Fruit fly (Drosophila melanogaster): Measurements from ENCODE around the gene BTBD9.
A peak's percentile ranks its signal among the peaks of the same experiment; 100 is the strongest.

Gene BTBD9

dm6 chrX:10734763-10735681 is 33.3 kb upstream of the BTBD9 start:
- TF ChIP-seq CG8478 (optimal IDR thresholded peaks at IDR 0.05) (no peak), CTCF (optimal IDR thresholded peaks at IDR 0.05) (no peak)

DNA sequence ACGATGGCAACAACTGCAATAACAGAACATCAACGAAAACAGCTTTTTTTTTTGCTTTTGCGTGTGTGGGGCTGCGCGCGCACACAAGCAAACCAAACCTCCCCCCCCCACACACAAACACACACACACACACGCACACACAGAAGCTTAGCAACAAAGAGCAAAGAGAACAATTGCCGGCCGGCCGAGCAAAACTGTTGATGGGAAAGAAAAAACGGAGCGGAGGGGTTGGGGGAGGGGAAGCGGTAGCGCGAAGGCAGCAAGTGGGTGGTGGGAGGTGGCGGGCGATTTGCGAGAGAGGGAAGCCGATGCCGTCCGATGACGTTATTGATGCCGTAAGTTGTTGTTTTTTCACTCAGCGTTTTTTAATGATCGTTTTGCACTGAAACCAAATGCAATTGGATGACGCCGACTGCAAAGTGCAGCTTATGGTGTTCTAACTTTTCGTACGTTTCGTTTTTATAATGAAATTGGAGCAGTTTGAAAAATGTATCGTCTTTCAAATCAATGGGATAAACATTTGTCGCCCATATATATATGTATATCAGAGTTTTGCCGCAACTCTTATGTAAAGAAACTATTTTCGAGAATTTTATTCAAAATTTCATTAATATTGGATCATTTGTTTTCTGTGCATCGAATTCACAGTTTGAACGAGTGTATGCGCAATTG is 32.5 kb upstream of the BTBD9 start:
- no peak for TF ChIP-seq CG8478 (optimal IDR thresholded peaks at IDR 0.05)
- no peak for TF ChIP-seq CTCF (optimal IDR thresholded peaks at IDR 0.05)

DNA sequence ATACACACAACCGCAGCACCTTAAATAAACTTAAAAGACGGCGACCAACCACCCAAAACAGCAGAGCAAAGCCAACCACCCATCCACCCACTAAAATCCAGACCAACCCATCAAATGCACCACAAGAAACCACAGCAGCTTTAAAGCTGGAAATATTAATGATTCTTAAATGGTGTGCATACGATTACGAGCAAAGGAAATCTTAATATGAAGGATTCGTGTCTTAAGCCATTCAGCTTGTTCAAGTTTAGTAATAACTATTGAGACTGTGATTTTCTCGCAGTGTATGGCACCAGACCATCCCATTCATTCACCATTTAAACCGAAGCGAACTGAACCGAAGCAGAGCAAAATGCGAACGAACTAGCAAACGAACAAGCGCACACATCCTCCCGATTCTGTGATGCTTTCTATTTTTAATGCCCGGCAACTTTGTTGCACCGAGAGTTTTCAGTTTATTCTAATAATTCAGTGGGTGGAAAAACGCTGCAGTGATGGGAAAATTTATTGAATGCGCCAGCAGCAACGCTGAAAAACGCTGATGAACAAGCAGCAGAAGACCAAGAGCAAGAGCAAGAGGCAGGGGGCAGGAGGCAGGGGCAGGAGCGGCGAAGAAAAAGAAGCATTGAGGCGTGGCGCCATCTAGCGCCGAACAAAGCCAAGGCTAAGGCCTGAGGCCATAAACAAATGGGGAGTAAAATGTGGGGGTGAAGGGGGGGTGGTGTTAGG is 30.8 kb upstream of the BTBD9 start:
- TF ChIP-seq CG8478 (optimal IDR thresholded peaks at IDR 0.05), result no peak
- peak; percentile 78 to 83 for TF ChIP-seq CTCF (optimal IDR thresholded peaks at IDR 0.05)

dm6 chrX:10738151-10738430 is 30.2 kb upstream of the BTBD9 start:
- TF ChIP-seq CG8478 (optimal IDR thresholded peaks at IDR 0.05), result no peak
- TF ChIP-seq CTCF (optimal IDR thresholded peaks at IDR 0.05), result no peak

DNA sequence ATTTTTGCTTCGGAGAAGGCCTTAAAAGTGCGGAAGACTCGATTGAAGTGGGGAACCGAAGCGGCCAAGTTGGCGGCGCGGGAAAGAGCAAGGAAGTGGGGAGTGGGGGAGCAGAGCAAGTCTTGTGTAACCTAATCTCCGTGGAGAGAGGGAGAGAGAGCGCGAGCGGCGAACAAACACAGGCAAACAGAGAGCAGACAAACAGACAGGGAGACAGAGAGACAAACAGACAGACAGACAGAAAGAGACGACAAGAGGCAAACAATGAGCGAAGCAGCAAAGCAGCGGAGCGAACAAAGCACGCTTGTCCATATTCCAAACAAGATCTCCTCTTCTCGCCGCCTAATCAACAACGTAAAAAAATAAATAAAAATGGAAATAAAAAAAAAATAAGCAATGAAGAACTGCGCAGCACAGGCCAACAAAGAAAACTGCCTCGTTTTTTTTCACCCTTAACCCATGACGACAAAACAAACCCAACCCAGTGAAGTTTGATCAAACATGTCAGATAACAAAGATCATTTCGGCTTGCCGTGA is 29.4 kb upstream of the BTBD9 start:
- TF ChIP-seq CG8478 (optimal IDR thresholded peaks at IDR 0.05) (no peak), CTCF (optimal IDR thresholded peaks at IDR 0.05) (no peak)

DNA sequence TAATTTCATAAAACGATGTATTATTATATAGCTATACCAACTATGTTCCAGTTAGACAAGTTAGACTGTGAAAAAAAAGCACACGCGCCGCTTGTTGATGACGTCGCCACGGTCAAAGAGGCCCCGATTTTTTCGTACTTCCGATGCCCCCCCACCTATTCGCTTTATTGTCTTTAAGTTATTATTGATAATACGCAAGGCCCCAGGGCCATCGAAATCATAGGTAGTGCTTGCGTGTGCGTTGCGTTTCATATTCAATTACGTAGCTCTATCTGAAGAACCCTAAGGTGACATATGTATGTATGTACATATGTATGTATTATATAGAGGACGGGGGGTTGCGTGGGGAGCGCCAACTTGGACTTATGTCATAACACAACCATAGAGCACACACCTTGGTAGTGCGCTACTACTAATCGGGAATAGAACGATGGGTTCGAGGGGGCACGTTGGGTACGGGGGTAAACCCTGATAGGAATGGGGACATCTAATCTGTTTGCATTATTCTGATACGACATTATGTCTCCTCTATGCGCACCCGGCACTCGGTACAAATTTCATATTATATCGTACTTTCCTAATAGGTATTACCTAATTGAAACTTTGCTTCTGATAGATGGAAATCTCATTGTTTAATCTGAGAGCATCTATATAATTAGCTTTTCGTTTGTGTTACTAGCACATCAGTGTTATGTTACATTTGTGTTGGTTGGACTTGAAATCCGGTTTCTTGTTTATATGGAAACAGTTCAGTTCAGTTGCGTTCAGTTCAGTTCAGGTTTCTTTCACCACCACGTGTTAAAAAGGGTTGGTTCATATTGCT is 28.5 kb upstream of the BTBD9 start:
- TF ChIP-seq CTCF (optimal IDR thresholded peaks at IDR 0.05), result no peak

dm6 chrX:10740953-10741500 is 27.3 kb upstream of the BTBD9 start:
- TF ChIP-seq CG8478 (optimal IDR thresholded peaks at IDR 0.05) (no peak), CTCF (optimal IDR thresholded peaks at IDR 0.05) (no peak)

dm6 chrX:10741754-10742577 is 26.4 kb upstream of the BTBD9 start:
- TF ChIP-seq CTCF (optimal IDR thresholded peaks at IDR 0.05), result no peak
- TF ChIP-seq CG8478 (optimal IDR thresholded peaks at IDR 0.05), result no peak

- TF ChIP-seq CTCF (optimal IDR thresholded peaks at IDR 0.05) (no peak), CG8478 (optimal IDR thresholded peaks at IDR 0.05) (no peak)
These were observed 25.8 kb upstream of the BTBD9 start for dm6 chrX:10742578-10742976.

- TF ChIP-seq CTCF (optimal IDR thresholded peaks at IDR 0.05) (no peak), CG8478 (optimal IDR thresholded peaks at IDR 0.05) (no peak)
These were observed 24.5 kb upstream of the BTBD9 start for dm6 chrX:10743825-10744224.

DNA sequence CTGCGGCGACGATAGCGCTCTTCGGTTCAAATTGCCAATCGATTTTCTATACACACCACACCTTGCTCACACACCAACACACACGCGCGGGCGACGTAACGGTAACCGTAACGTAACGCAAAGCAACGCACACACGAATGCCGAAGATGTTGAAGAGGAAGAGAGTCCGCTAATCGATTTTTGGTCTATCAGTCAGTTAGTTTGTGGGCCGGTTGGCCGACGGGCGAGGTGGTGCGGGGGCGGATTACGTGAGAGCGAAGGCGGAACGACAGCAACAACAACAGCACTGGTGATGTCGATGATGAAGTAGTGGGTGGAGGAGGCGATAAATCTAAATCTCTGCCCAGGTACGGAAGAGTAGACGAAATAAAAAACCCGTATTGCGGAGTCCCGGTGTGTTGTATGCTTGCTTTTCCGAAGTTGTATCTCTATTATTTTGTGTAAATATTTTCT is 24.0 kb upstream of the BTBD9 start, which contains the start of gene ras:
Gene ras (plus strand): TSS at position 188 of the 453 bp plus-strand sequence.
- TF ChIP-seq CG8478 (optimal IDR thresholded peaks at IDR 0.05), result no peak
- no peak for TF ChIP-seq CTCF (optimal IDR thresholded peaks at IDR 0.05)

DNA sequence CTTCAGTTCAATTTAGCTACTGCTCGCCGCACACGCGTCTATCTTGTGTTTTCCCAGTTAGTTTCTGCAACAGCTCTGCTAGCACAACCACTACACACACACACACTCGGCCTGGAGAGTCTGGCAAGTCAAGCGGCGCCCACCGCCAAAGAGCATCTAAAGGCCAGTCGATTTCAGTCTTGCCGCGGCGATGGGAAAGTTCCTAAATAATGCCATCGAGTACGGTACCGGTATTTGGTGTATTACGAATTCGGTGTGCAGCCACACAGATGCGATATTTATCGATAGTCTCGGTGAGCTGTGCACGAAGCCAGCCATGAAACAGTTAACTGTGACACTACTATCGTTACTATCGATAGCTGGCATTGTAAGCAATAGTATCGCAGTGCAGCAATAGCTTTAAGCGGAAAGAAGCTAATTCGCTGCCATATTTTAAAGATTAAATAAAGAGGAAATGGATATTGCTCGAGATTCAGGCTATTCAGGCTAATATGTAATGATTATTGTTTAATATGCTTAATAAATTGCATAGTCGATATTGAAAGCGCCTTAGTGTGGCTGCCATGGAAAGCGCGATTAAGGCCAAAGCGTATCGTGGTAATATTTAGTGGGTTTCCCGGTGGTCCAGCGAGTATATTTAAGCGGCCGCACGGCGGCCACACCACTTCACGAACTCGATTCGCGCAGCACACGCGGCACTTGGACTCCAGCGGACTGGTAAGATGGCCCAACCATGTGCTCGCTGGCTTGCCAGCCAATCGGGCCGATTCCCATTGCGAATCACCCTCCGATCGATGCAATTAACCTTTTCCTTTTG is 23.4 kb upstream of the BTBD9 start, which contains the start of gene stx:
Gene stx (minus strand): TSS at position 171 of the 817 bp plus-strand sequence.
- TF ChIP-seq CG8478 (optimal IDR thresholded peaks at IDR 0.05) (no peak), CTCF (optimal IDR thresholded peaks at IDR 0.05) (peak in 1 of 2 experiments; percentile 28)
